Fruit fly (Drosophila melanogaster): Measurements from ENCODE around the gene HGTX.

HGTX gene

dm6 chr3L:14552041-14552924, 47.1 kb downstream of the HGTX start (continued):
- TF ChIP-seq aop (GFP tag; IDR thresholded peaks at IDR 0.05) (no peak), CG2199 (GFP tag; IDR thresholded peaks at IDR 0.05) (peak; percentile 95), zen (tag; optimal IDR thresholded peaks at IDR 0.05) (no peak), Scr (GFP tag; IDR thresholded peaks at IDR 0.05; ENCODE audit: partially characterized antibody) (no peak), CG1233 (GFP tag; optimal IDR thresholded peaks at IDR 0.05) (no peak), onecut (GFP tag; IDR thresholded peaks at IDR 0.05) (no peak), pros (GFP tag; optimal IDR thresholded peaks at IDR 0.05) (peak; percentile 81), dmrt11E (tag; optimal IDR thresholded peaks at IDR 0.05) (peak; percentile 14), sd (tag; optimal IDR thresholded peaks at IDR 0.05) (peak; percentile 42), ato (GFP tag; IDR thresholded peaks at IDR 0.05; ENCODE audit: partially characterized antibody) (no peak), CG13894 (tag; optimal IDR thresholded peaks at IDR 0.05) (no peak), Trl (optimal IDR thresholded peaks at IDR 0.05) (no peak), Trl (GFP tag; optimal IDR thresholded peaks at IDR 0.05) (no peak), Eip74EF (GFP tag; optimal IDR thresholded peaks at IDR 0.05) (no peak), CG7556 (GFP tag; optimal IDR thresholded peaks at IDR 0.05) (no peak), CG17912 (GFP tag; optimal IDR thresholded peaks at IDR 0.05) (no peak), gsb-n (tag; optimal IDR thresholded peaks at IDR 0.05) (peak; percentile 35), cg (GFP tag; optimal IDR thresholded peaks at IDR 0.05) (peak; percentile 70), oc (tag; optimal IDR thresholded peaks at IDR 0.05) (peak; percentile 82), jing (GFP tag; optimal IDR thresholded peaks at IDR 0.05) (no peak), zfh1 (GFP tag; IDR thresholded peaks at IDR 0.05) (no peak), CG2120 (GFP tag; optimal IDR thresholded peaks at IDR 0.05) (no peak), CG1792 (GFP tag; optimal IDR thresholded peaks at IDR 0.05) (no peak), row (GFP tag; IDR thresholded peaks at IDR 0.05) (no peak), bigmax (GFP tag; optimal IDR thresholded peaks at IDR 0.05) (no peak), Xbp1 (GFP tag; optimal IDR thresholded peaks at IDR 0.05) (no peak), twi (tag; optimal IDR thresholded peaks at IDR 0.05) (no peak), Oli (tag; optimal IDR thresholded peaks at IDR 0.05) (no peak), chif (GFP tag; optimal IDR thresholded peaks at IDR 0.05) (no peak), CG10274 (GFP tag; optimal IDR thresholded peaks at IDR 0.05) (no peak), tll (GFP tag; optimal IDR thresholded peaks at IDR 0.05) (no peak), kni (GFP tag; optimal IDR thresholded peaks at IDR 0.05) (peak; percentile 94), CG11085 (GFP tag; IDR thresholded peaks at IDR 0.05) (no peak)

- TF ChIP-seq sr (GFP tag; IDR thresholded peaks at IDR 0.05) = peak; percentile 95; the same call in 2 of the 3 replicates
- TF ChIP-seq klu (GFP tag; IDR thresholded peaks at IDR 0.05) = no peak
- TF ChIP-seq z (GFP tag; IDR thresholded peaks at IDR 0.05) = peak; percentile 93
- TF ChIP-seq Med (GFP tag) = peak; percentile 16
These were observed 47.7 kb downstream of the HGTX start for dm6 chr3L:14551621-14552020.
